Fruit fly (Drosophila melanogaster): ENCODE measurements around the gene Meltrin.
A peak's percentile ranks its signal among the peaks of the same experiment; 100 is the strongest.

The Meltrin gene

dm6 chr3R:14674762-14675161 is 22.3 kb downstream of the Meltrin start (continued):
- TF ChIP-seq CG13296 (GFP tag; optimal IDR thresholded peaks at IDR 0.05) (no peak), CG9932 (GFP tag; IDR thresholded peaks at IDR 0.05) (no peak), CG5953 (GFP tag; IDR thresholded peaks at IDR 0.05) (no peak), CG15269 (tag; optimal IDR thresholded peaks at IDR 0.05) (peak; percentile 31), E2f2 (GFP tag; IDR thresholded peaks at IDR 0.05) (peak; percentile 20; the same call in 1 of the 2 replicates), CG8765 (GFP tag; IDR thresholded peaks at IDR 0.05) (peak; percentile 75), lab (GFP tag; optimal IDR thresholded peaks at IDR 0.05) (no peak), D (optimal IDR thresholded peaks at IDR 0.05) (no peak), D (GFP tag; optimal IDR thresholded peaks at IDR 0.05) (peak; percentile 69), gcm (GFP tag; optimal IDR thresholded peaks at IDR 0.05) (peak; percentile 51), dimm (GFP tag; IDR thresholded peaks at IDR 0.05) (no peak), CG8359 (GFP tag; optimal IDR thresholded peaks at IDR 0.05; ENCODE audit: borderline replicate concordance) (peak; percentile 51), tio (GFP tag; optimal IDR thresholded peaks at IDR 0.05) (peak; percentile 52), pzg (GFP tag; optimal IDR thresholded peaks at IDR 0.05) (no peak), ac (GFP tag; optimal IDR thresholded peaks at IDR 0.05) (peak; percentile 79), Dbx (GFP tag; IDR thresholded peaks at IDR 0.05) (no peak), CG4730 (GFP tag; IDR thresholded peaks at IDR 0.05) (peak; percentile 34; the same call in 1 of the 2 replicates), CG9215 (GFP tag; IDR thresholded peaks at IDR 0.05) (no peak), CG14860 (GFP tag; IDR thresholded peaks at IDR 0.05; ENCODE audit: partially characterized antibody) (no peak), nerfin-1 (tag; optimal IDR thresholded peaks at IDR 0.05) (peak; percentile 64), CoRest (tag; optimal IDR thresholded peaks at IDR 0.05) (peak; percentile 59), CG8388 (GFP tag; optimal IDR thresholded peaks at IDR 0.05) (peak; percentile 66), Doc2 (GFP tag; IDR thresholded peaks at IDR 0.05) (no peak), Nf-YB (GFP tag; optimal IDR thresholded peaks at IDR 0.05) (peak; percentile 47), CG7357 (GFP tag; IDR thresholded peaks at IDR 0.05) (peak; percentile 61; the same call in 2 of the 3 replicates), CG2199 (GFP tag; IDR thresholded peaks at IDR 0.05) (peak; percentile 63; the same call in 2 of the 3 replicates), CG7556 (GFP tag; optimal IDR thresholded peaks at IDR 0.05) (peak; percentile 68), CG11560 (tag; IDR thresholded peaks at IDR 0.05) (no peak), pho (GFP tag; optimal IDR thresholded peaks at IDR 0.05) (no peak), TFAM (GFP tag; optimal IDR thresholded peaks at IDR 0.05) (no peak), CG42726 (GFP tag; IDR thresholded peaks at IDR 0.05; ENCODE audit: partially characterized antibody) (no peak), Hr51 (GFP tag; optimal IDR thresholded peaks at IDR 0.05) (peak; percentile 47 to 48), HLH4C (GFP tag; IDR thresholded peaks at IDR 0.05; ENCODE audit: partially characterized antibody) (no peak), CG4328 (GFP tag; optimal IDR thresholded peaks at IDR 0.05) (no peak), Atf-2 (GFP tag; optimal IDR thresholded peaks at IDR 0.05) (peak; percentile 28), ATbp (GFP tag; optimal IDR thresholded peaks at IDR 0.05) (peak; percentile 22), Opbp (GFP tag; IDR thresholded peaks at IDR 0.05; ENCODE audit: partially characterized antibody) (no peak), Abd-B (GFP tag; optimal IDR thresholded peaks at IDR 0.05) (peak; percentile 21), CG2202 (tag; optimal IDR thresholded peaks at IDR 0.05) (peak; percentile 36), Hr39 (optimal IDR thresholded peaks at IDR 0.05) (no peak), CG6689 (GFP tag; IDR thresholded peaks at IDR 0.05) (peak; percentile 76), Med (GFP tag) (peak; percentile 86), HHEX (GFP tag; optimal IDR thresholded peaks at IDR 0.05) (no peak), Bdp1 (GFP tag; optimal IDR thresholded peaks at IDR 0.05) (peak; percentile 22), slp2 (GFP tag; optimal IDR thresholded peaks at IDR 0.05) (no peak), CkIIα-i1 (GFP tag; IDR thresholded peaks at IDR 0.05) (no peak), CG1792 (GFP tag; optimal IDR thresholded peaks at IDR 0.05) (peak; percentile 29), CG3407 (GFP tag; optimal IDR thresholded peaks at IDR 0.05) (peak; percentile 42), CG11398 (GFP tag; optimal IDR thresholded peaks at IDR 0.05) (no peak), Ets65A (GFP tag) (peak; percentile 80), zfh1 (GFP tag; IDR thresholded peaks at IDR 0.05) (peak; percentile 89), CTCF (GFP tag; optimal IDR thresholded peaks at IDR 0.05) (no peak)

Measured in whole organism, embryonic.